Worm (Caenorhabditis elegans) whole organism, L1 larva: Measurements from ENCODE around the gene drd-50.

ENCODE experiments used
- ama-1 ChIP-seq: fragments of 150-350 bp; optimal IDR thresholded peaks from 2 replicates; lab custom pipeline; 2014
- fkh-10 ChIP-seq: sonication (generic microtip); optimal IDR thresholded peaks from 2 replicates; lab custom pipeline; 2017; ENCODE audit warnings: missing biosample characterization, missing genetic modification reagents, missing genetic modification characterization
- fos-1 ChIP-seq: fragments of 150-350 bp; optimal IDR thresholded peaks from 2 replicates; lab custom pipeline; 2014; ENCODE audit warnings: missing biosample characterization, missing genetic modification characterization
- lin-13 ChIP-seq: fragments of 150-350 bp; optimal IDR thresholded peaks from 2 replicates; lab custom pipeline; 2014; ENCODE audit warnings: missing biosample characterization, missing genetic modification reagents, missing genetic modification characterization
- lin-39 ChIP-seq: fragments of 150-350 bp; optimal IDR thresholded peaks from 2 replicates; lab custom pipeline; 2014; ENCODE audit warnings: missing biosample characterization, missing genetic modification reagents, missing genetic modification characterization
- mdl-1 ChIP-seq, 2 experiments: fragments of 150-350 bp; optimal IDR thresholded peaks; 2 replicates each; lab custom pipeline; 2014 to 2017; ENCODE audit warnings: missing biosample characterization in 2 of 2, missing genetic modification characterization in 2 of 2, inconsistent platforms in 1 of 2
- nhr-20 ChIP-seq: sonication (generic microtip); optimal IDR thresholded peaks from 2 replicates; lab custom pipeline; 2016; ENCODE audit warnings: mild to moderate bottlenecking, missing genetic modification characterization, missing compliant biosample characterization
- nhr-77 ChIP-seq: fragments of 150-350 bp; optimal IDR thresholded peaks from 2 replicates; lab custom pipeline; 2014; ENCODE audit warnings: missing biosample characterization, missing genetic modification characterization
- rnt-1 ChIP-seq: sonication (generic microtip); optimal IDR thresholded peaks from 2 replicates; lab custom pipeline; 2016; ENCODE audit warnings: mild to moderate bottlenecking, missing genetic modification characterization, moderate library complexity, missing compliant biosample characterization
- sox-4 ChIP-seq: sonication (generic microtip); optimal IDR thresholded peaks from 2 replicates; lab custom pipeline; 2016; ENCODE audit warnings: missing genetic modification characterization, missing compliant biosample characterization
- ztf-11 ChIP-seq, 2 experiments: sonication (generic microtip); optimal IDR thresholded peaks; 2 replicates each; lab custom pipeline; 2016 to 2017; ENCODE audit warnings: missing genetic modification characterization in 2 of 2, missing biosample characterization in 1 of 2, missing compliant biosample characterization in 1 of 2

DNA sequence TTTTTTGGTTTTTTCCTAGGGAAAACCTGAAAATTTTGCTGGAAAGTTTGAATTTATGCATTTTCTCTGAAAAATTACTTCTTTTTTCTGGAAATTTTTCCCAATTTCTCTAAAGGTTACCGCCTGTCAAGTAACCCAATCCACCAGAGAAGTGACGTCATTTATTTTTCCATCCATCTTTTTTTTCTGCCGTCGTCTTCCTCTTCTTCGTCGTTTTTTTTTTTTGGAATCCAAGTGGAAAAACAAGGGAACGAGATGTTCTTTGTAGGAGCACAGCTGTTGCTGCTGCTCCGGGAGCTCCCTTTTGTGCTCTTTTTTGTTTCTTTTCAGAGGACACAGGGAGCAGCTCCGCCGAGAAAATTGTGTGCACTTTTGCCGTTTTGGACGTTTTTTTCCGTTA is 23.2 kb upstream of the drd-50 start:
- TF ChIP-seq rnt-1 (no peak), fkh-10 (GFP tag; lab: Kevin White, UChicago) (no peak), mdl-1 (tag; optimal IDR thresholded peaks at IDR 0.05; lab: Kevin White, UChicago) (no peak), nhr-77 (tag; lab: Kevin White, UChicago) (no peak), ztf-11 (tag; optimal IDR thresholded peaks at IDR 0.05; lab: Kevin White, UChicago) (no peak), sox-4 (tag; lab: Kevin White, UChicago) (no peak), nhr-20 (tag; lab: Kevin White, UChicago) (no peak), ama-1 (lab: Kevin White, UChicago) (no peak), lin-13 (GFP tag; lab: Kevin White, UChicago) (no peak), lin-39 (tag; lab: Kevin White, UChicago) (no peak), fos-1 (no peak)
